Fruit fly (Drosophila melanogaster) S2 (cell line): ENCODE results near the gene CG13386.

ENCODE experiments used
- CG8478 ChIP-seq: fragments of >200 bp; optimal IDR thresholded peaks from 2 replicates; lab custom pipeline; 2018
- CTCF ChIP-seq, 2 experiments: fragments of >200 bp; optimal IDR thresholded peaks; 2 replicates each; lab custom pipeline; 2018

dm6 chr2L:8432130-8432529 lies 33.3 kb downstream of the CG13386 start:
- no peak for TF ChIP-seq CG8478 (lab: Kevin White, UChicago)
- no peak for TF ChIP-seq CTCF (optimal IDR thresholded peaks at IDR 0.05; lab: Kevin White, UChicago)
